Worm (Caenorhabditis elegans): ENCODE results near the gene C02B8.12.
A peak's percentile ranks its signal among the peaks of the same experiment; 100 is the strongest.

The C02B8.12 gene

ce11 chrX:8136276-8136891, 13.2 kb upstream of the C02B8.12 start, which contains the start of gene C02B8.6:
TSS of gene C02B8.6 (minus strand) at chrX:8136326.
- TF ChIP-seq ceh-19 (GFP tag; optimal IDR thresholded peaks at IDR 0.05): no peak
- TF ChIP-seq T23F11.4 (GFP tag; optimal IDR thresholded peaks at IDR 0.05): no peak
- TF ChIP-seq tbx-2 (tag; optimal IDR thresholded peaks at IDR 0.05): peak; percentile 54
- no peak for TF ChIP-seq pha-2 (tag; optimal IDR thresholded peaks at IDR 0.05)
- no peak for TF ChIP-seq zip-5 (tag; optimal IDR thresholded peaks at IDR 0.05)
- TF ChIP-seq gmeb-2 (tag; optimal IDR thresholded peaks at IDR 0.05): no peak
- TF ChIP-seq ref-2 (tag; optimal IDR thresholded peaks at IDR 0.05): no peak
- TF ChIP-seq sox-2 (GFP tag; IDR thresholded peaks at IDR 0.05): no peak
- TF ChIP-seq C38D4.7 (GFP tag; optimal IDR thresholded peaks at IDR 0.05): no peak
- no peak for TF ChIP-seq sdc-2 (tag; optimal IDR thresholded peaks at IDR 0.05)
- no peak for TF ChIP-seq elt-4 (tag; optimal IDR thresholded peaks at IDR 0.05)
- no peak for TF ChIP-seq hlh-15 (tag; optimal IDR thresholded peaks at IDR 0.05)
- TF ChIP-seq ttx-3 (tag; optimal IDR thresholded peaks at IDR 0.05): no peak
- TF ChIP-seq unc-42 (tag; optimal IDR thresholded peaks at IDR 0.05): no peak
- peak; percentile 26 for TF ChIP-seq ceh-48 (tag; optimal IDR thresholded peaks at IDR 0.05)
- no peak for TF ChIP-seq nhr-11 (tag; optimal IDR thresholded peaks at IDR 0.05)
- no peak for TF ChIP-seq hlh-6 (tag; optimal IDR thresholded peaks at IDR 0.05)
- TF ChIP-seq ceh-34 (tag; optimal IDR thresholded peaks at IDR 0.05): peak; percentile 32
- TF ChIP-seq ceh-9 (tag; optimal IDR thresholded peaks at IDR 0.05): no peak
- no peak for TF ChIP-seq dve-1 (tag; optimal IDR thresholded peaks at IDR 0.05)
- TF ChIP-seq F13H6.1 (tag; optimal IDR thresholded peaks at IDR 0.05): no peak
- TF ChIP-seq ceh-31 (tag; optimal IDR thresholded peaks at IDR 0.05): peak; percentile 10
- no peak for TF ChIP-seq lin-11 (tag; optimal IDR thresholded peaks at IDR 0.05)
- no peak for TF ChIP-seq tbx-7 (tag; optimal IDR thresholded peaks at IDR 0.05)
- TF ChIP-seq ahr-1 (tag; optimal IDR thresholded peaks at IDR 0.05): no peak
- no peak for TF ChIP-seq madf-2 (tag; optimal IDR thresholded peaks at IDR 0.05)
- TF ChIP-seq sox-4 (tag; optimal IDR thresholded peaks at IDR 0.05): no peak
- TF ChIP-seq nfya-1 (tag; optimal IDR thresholded peaks at IDR 0.05): peak; percentile 33
- TF ChIP-seq ceh-2 (tag; optimal IDR thresholded peaks at IDR 0.05): no peak
- no peak for TF ChIP-seq pat-9 (tag; optimal IDR thresholded peaks at IDR 0.05)
- TF ChIP-seq K09A11.1 (tag; optimal IDR thresholded peaks at IDR 0.05; ENCODE audit: insufficient read depth): no peak
- no peak for TF ChIP-seq ets-4 (tag; optimal IDR thresholded peaks at IDR 0.05)
- TF ChIP-seq rnt-1 (tag; optimal IDR thresholded peaks at IDR 0.05): no peak
- TF ChIP-seq odd-2 (tag; optimal IDR thresholded peaks at IDR 0.05): no peak
- TF ChIP-seq elt-2 (tag; optimal IDR thresholded peaks at IDR 0.05): peak; percentile 69
- TF ChIP-seq dmd-4 (tag; optimal IDR thresholded peaks at IDR 0.05; ENCODE audit: borderline replicate concordance): no peak

DNA sequence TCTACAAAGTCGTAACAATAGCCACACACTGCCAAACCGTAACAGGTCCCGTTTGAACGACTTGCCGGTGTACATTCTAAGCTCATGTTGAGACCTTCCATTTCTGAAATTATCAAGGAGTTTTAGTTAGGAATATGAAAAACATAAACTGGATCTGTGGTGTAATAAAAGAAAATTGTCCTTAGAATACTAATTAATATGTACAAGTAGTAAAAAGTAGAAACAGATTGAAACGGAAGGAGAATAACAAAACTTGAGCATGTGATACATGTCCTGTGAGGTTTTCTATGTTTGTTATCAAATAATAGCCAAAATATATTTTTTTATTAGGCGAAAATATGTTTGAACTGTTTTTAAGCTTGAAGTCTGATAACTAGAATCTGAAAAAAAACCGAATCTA, 6.4 kb upstream of the C02B8.12 start, which contains the start of gene frpr-1:
Gene frpr-1, minus strand, starts transcription at position 101 of the 400 bp plus-strand sequence.
- TF ChIP-seq ceh-30 (tag; optimal IDR thresholded peaks at IDR 0.05): no peak
- TF ChIP-seq sdc-2 (tag; optimal IDR thresholded peaks at IDR 0.05): no peak
- no peak for TF ChIP-seq elt-4 (tag; optimal IDR thresholded peaks at IDR 0.05)
- no peak for TF ChIP-seq pha-2 (tag; optimal IDR thresholded peaks at IDR 0.05)
- no peak for TF ChIP-seq tbx-7 (tag; optimal IDR thresholded peaks at IDR 0.05)
- no peak for TF ChIP-seq nfya-1 (tag; optimal IDR thresholded peaks at IDR 0.05)
- TF ChIP-seq odd-2 (tag; optimal IDR thresholded peaks at IDR 0.05): no peak
- TF ChIP-seq madf-2 (tag; optimal IDR thresholded peaks at IDR 0.05): no peak
- no peak for TF ChIP-seq ceh-6 (GFP tag; optimal IDR thresholded peaks at IDR 0.05)
- TF ChIP-seq C08G9.2 (tag; optimal IDR thresholded peaks at IDR 0.05): no peak
- TF ChIP-seq pqm-1 (tag; optimal IDR thresholded peaks at IDR 0.05): no peak
- no peak for TF ChIP-seq fkh-6 (tag; optimal IDR thresholded peaks at IDR 0.05)
- no peak for TF ChIP-seq K02D7.2 (tag; optimal IDR thresholded peaks at IDR 0.05)
- TF ChIP-seq hlh-30 (tag; optimal IDR thresholded peaks at IDR 0.05; ENCODE audit: insufficient read depth): no peak
- no peak for TF ChIP-seq npax-4 (tag; optimal IDR thresholded peaks at IDR 0.05)
- no peak for TF ChIP-seq Y22D7AL.16 (tag; optimal IDR thresholded peaks at IDR 0.05)
- TF ChIP-seq lim-6 (tag; optimal IDR thresholded peaks at IDR 0.05): no peak
- no peak for TF ChIP-seq hlh-13 (GFP tag; optimal IDR thresholded peaks at IDR 0.05)
- no peak for TF ChIP-seq ceh-48 (tag; optimal IDR thresholded peaks at IDR 0.05)
- TF ChIP-seq gmeb-2 (tag; optimal IDR thresholded peaks at IDR 0.05): no peak

Measured in whole organism, late embryonic.